Worm (Caenorhabditis elegans): ENCODE results near the gene Y113G7A.14.

DNA sequence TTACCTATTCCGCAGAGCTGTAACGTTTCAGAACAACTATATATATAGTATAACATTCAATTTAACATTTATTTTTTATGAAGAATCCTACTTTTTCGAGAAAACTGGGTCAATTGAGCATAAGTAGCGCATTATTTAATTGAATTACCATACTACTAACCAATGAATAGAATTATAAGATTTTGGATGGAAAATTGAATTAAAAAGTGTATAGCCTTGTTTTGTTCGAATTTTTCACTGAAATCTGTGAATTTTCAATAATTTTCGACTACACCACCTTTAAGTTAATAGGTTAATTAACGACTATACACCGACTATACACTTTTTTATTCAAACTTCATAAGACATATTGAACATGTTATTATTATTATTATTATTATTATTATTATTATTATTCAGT is 44.3 kb downstream of the Y113G7A.14 start:
- TF ChIP-seq dve-1 (tag; optimal IDR thresholded peaks at IDR 0.05; ENCODE audit: insufficient read depth) = no peak
- no peak for TF ChIP-seq F26F4.8 (GFP tag; conservative IDR thresholded peaks at IDR 0.05)

Measured in whole organism, L4 larva.